Fruit fly (Drosophila melanogaster) whole organism, embryonic: ENCODE results near the gene Smvt.

Source experiments
- Ada2b ChIP-seq: fragments of 200-800 bp; sonication (Bioruptor generic); IDR thresholded peaks from 2 replicates; pipeline ENCODE4 v1.3.6; 2022; ENCODE audit warnings: missing biosample characterization, missing genetic modification characterization
- Antp ChIP-seq: fragments of 200-800 bp; sonication (Bioruptor generic); optimal IDR thresholded peaks from 3 replicates; lab custom pipeline; 2016; ENCODE audit warnings: missing biosample characterization, missing genetic modification characterization
- Asciz ChIP-seq: fragments of 200-800 bp; sonication (Bioruptor generic); optimal IDR thresholded peaks from 2 replicates; lab custom pipeline; 2017; ENCODE audit warnings: missing biosample characterization, mild to moderate bottlenecking, missing genetic modification characterization, missing genetic modification reagents
- Awh ChIP-seq: fragments of 200-800 bp; sonication (Bioruptor generic); IDR thresholded peaks from 2 replicates; pipeline ENCODE4, ENCODE4 v1.3.6; 2022; ENCODE audit warnings: missing biosample characterization, missing genetic modification characterization
- Bdp1 ChIP-seq: fragments of 200-800 bp; sonication (Bioruptor generic); optimal IDR thresholded peaks from 3 replicates; lab custom pipeline; 2016; ENCODE audit warnings: missing biosample characterization, missing genetic modification characterization
- CG12769 ChIP-seq: fragments of 200-800 bp; sonication (Bioruptor generic); optimal IDR thresholded peaks from 2 replicates; lab custom pipeline; 2019; ENCODE audit warnings: missing biosample characterization, mild to moderate bottlenecking, missing genetic modification characterization, moderate library complexity
- CG13123 ChIP-seq: fragments of 200-800 bp; sonication (Bioruptor generic); optimal IDR thresholded peaks from 2 replicates; lab custom pipeline; 2016; ENCODE audit warnings: missing biosample characterization, missing genetic modification characterization
- CG31224 ChIP-seq: fragments of 200-800 bp; sonication (Bioruptor generic); IDR thresholded peaks from 2 replicates; pipeline ENCODE4 v1.3.6; 2022; ENCODE audit warnings: missing biosample characterization, missing genetic modification characterization
- CG32767 ChIP-seq: fragments of 200-800 bp; sonication (Bioruptor generic); IDR thresholded peaks from 2 replicates; pipeline ENCODE4 v1.3.6; 2022; ENCODE audit warnings: missing biosample characterization, missing genetic modification characterization
- CG3281 ChIP-seq: fragments of 200-800 bp; sonication (Bioruptor generic); optimal IDR thresholded peaks from 3 replicates; lab custom pipeline; 2017; ENCODE audit warnings: missing biosample characterization, mild to moderate bottlenecking, missing genetic modification characterization
- CG34376 ChIP-seq: fragments of 200-800 bp; sonication (Bioruptor generic); optimal IDR thresholded peaks from 2 replicates; lab custom pipeline; 2018; ENCODE audit warnings: missing biosample characterization, mild to moderate bottlenecking, missing genetic modification characterization
- CG4820 ChIP-seq: fragments of 200-800 bp; sonication (Bioruptor generic); optimal IDR thresholded peaks from 3 replicates; lab custom pipeline; 2016; ENCODE audit warnings: missing biosample characterization, missing genetic modification characterization
- CG5953 ChIP-seq: fragments of 200-800 bp; sonication (Bioruptor generic); IDR thresholded peaks from 2 replicates; pipeline ENCODE4 v1.3.6; 2022; ENCODE audit warnings: missing biosample characterization, missing genetic modification characterization
- CG6683 ChIP-seq: fragments of 200-800 bp; sonication (Bioruptor generic); optimal IDR thresholded peaks from 2 replicates; lab custom pipeline; 2017; ENCODE audit warnings: missing biosample characterization, mild to moderate bottlenecking, missing genetic modification characterization, missing genetic modification reagents
- CG6689 ChIP-seq: fragments of 200-800 bp; sonication (Bioruptor generic); IDR thresholded peaks from 2 replicates; pipeline ENCODE4 v1.3.6; 2022; ENCODE audit warnings: missing biosample characterization, missing genetic modification characterization
- CG7556 ChIP-seq: fragments of 200-800 bp; sonication (Bioruptor generic); optimal IDR thresholded peaks from 2 replicates; lab custom pipeline; 2017; ENCODE audit warnings: missing biosample characterization, mild to moderate bottlenecking, missing genetic modification characterization
- CG7786 ChIP-seq: fragments of 200-800 bp; sonication (Bioruptor generic); optimal IDR thresholded peaks from 2 replicates; lab custom pipeline; 2016; ENCODE audit warnings: missing biosample characterization, missing genetic modification characterization
- CG8281 ChIP-seq: fragments of 200-800 bp; sonication (Bioruptor generic); optimal IDR thresholded peaks from 2 replicates; lab custom pipeline; 2018; ENCODE audit warnings: missing biosample characterization, mild to moderate bottlenecking, missing genetic modification characterization, moderate library complexity
- CG8478 ChIP-seq: fragments of >200 bp; optimal IDR thresholded peaks from 2 replicates; lab custom pipeline; 2018
- CG8765 ChIP-seq: fragments of 200-800 bp; sonication (Bioruptor generic); IDR thresholded peaks from 2 replicates; pipeline ENCODE4 v1.3.6; 2022; ENCODE audit warnings: missing biosample characterization, missing genetic modification characterization
- CG9215 ChIP-seq: fragments of 200-800 bp; sonication (Bioruptor generic); IDR thresholded peaks from 2 replicates; pipeline ENCODE4 v1.3.6; 2022; ENCODE audit warnings: missing biosample characterization, missing genetic modification characterization
- CoRest ChIP-seq: fragments of 200-800 bp; sonication (Bioruptor generic); optimal IDR thresholded peaks from 3 replicates; lab custom pipeline; 2018; ENCODE audit warnings: missing biosample characterization, mild to moderate bottlenecking, missing genetic modification characterization, moderate library complexity
- Dek ChIP-seq: fragments of 200-800 bp; sonication (Bioruptor generic); optimal IDR thresholded peaks from 3 replicates; lab custom pipeline; 2019; ENCODE audit warnings: missing biosample characterization, mild to moderate bottlenecking, missing genetic modification characterization, moderate library complexity
- Dfd ChIP-seq, 2 experiments: fragments of >200 bp; optimal IDR thresholded peaks; 2 replicates each; lab custom pipeline; 2017; ENCODE audit warnings: missing biosample characterization in 2 of 2, missing genetic modification characterization in 2 of 2
- Dref ChIP-seq: fragments of 200-800 bp; sonication (Bioruptor generic); IDR thresholded peaks from 2 replicates; pipeline ENCODE4 v1.3.6; 2022; ENCODE audit warnings: missing biosample characterization, missing genetic modification characterization
- ERR ChIP-seq: fragments of 200-800 bp; sonication (Bioruptor generic); optimal IDR thresholded peaks from 2 replicates; lab custom pipeline; 2016; ENCODE audit warnings: missing biosample characterization, missing genetic modification characterization
- H15 ChIP-seq: fragments of 200-800 bp; sonication (Bioruptor generic); IDR thresholded peaks from 3 replicates; pipeline ENCODE4 v1.3.6; 2022; ENCODE audit warnings: missing biosample characterization, missing genetic modification characterization
- MBD-R2 ChIP-seq: fragments of 200-800 bp; sonication (Bioruptor generic); IDR thresholded peaks from 2 replicates; pipeline ENCODE4 v1.3.6; 2022; ENCODE audit warnings: missing biosample characterization, missing genetic modification characterization
- Optix ChIP-seq: fragments of 200-800 bp; sonication (Bioruptor generic); IDR thresholded peaks from 3 replicates; pipeline ENCODE4 v1.3.6; 2022; ENCODE audit warnings: missing biosample characterization, missing genetic modification characterization
- Sox102F ChIP-seq: fragments of 200-800 bp; sonication (Bioruptor generic); optimal IDR thresholded peaks from 2 replicates; lab custom pipeline; 2018; ENCODE audit warnings: missing biosample characterization, mild to moderate bottlenecking, missing genetic modification characterization, moderate library complexity
- Xrp1 ChIP-seq: fragments of 200-800 bp; sonication (Bioruptor generic); IDR thresholded peaks from 2 replicates; pipeline ENCODE4 v1.3.6; 2022; ENCODE audit warnings: missing biosample characterization, missing genetic modification characterization
- YL-1 ChIP-seq: fragments of 200-800 bp; sonication (Bioruptor generic); optimal IDR thresholded peaks from 3 replicates; lab custom pipeline; 2017; ENCODE audit warnings: missing biosample characterization, mild to moderate bottlenecking, missing genetic modification characterization
- bsh ChIP-seq, 2 experiments: fragments of 200-800 bp; sonication (Bioruptor generic); optimal IDR thresholded peaks; 2 replicates each; lab custom pipeline; 2017 to 2018; ENCODE audit warnings: mild to moderate bottlenecking in 2 of 2, missing biosample characterization in 2 of 2, missing genetic modification characterization in 2 of 2, moderate library complexity in 1 of 2
- cas ChIP-seq: fragments of 200-800 bp; sonication (Bioruptor generic); IDR thresholded peaks from 2 replicates; pipeline ENCODE4 v1.3.6; 2022; ENCODE audit warnings: missing biosample characterization, missing genetic modification characterization
- chm ChIP-seq: fragments of 200-800 bp; sonication (Bioruptor generic); IDR thresholded peaks from 2 replicates; pipeline ENCODE4 v1.3.6; 2022; ENCODE audit warnings: missing biosample characterization, missing genetic modification characterization
- crp ChIP-seq, 2 experiments: fragments of 200-800 bp; sonication (Bioruptor generic); optimal IDR thresholded peaks; 2 replicates in 1 of 2; 3 replicates in 1 of 2; lab custom pipeline; 2017; ENCODE audit warnings: missing biosample characterization in 2 of 2, missing genetic modification characterization in 2 of 2, mild to moderate bottlenecking in 1 of 2, moderate library complexity in 1 of 2
- eyg ChIP-seq: fragments of 200-800 bp; sonication (Bioruptor generic); optimal IDR thresholded peaks from 3 replicates; lab custom pipeline; 2016; ENCODE audit warnings: missing biosample characterization, missing genetic modification characterization
- gsb ChIP-seq: fragments of 200-800 bp; sonication (Bioruptor generic); IDR thresholded peaks from 2 replicates; pipeline ENCODE4 v1.3.6; 2022; ENCODE audit warnings: missing biosample characterization, missing genetic modification characterization
- jumu ChIP-seq: fragments of 200-800 bp; sonication (Bioruptor generic); optimal IDR thresholded peaks from 3 replicates; lab custom pipeline; 2016; ENCODE audit warnings: missing biosample characterization, missing genetic modification characterization
- mam ChIP-seq: fragments of 200-800 bp; sonication (Bioruptor generic); optimal IDR thresholded peaks from 3 replicates; lab custom pipeline; 2016; ENCODE audit warnings: missing biosample characterization, missing genetic modification characterization
- oc ChIP-seq: fragments of 200-800 bp; sonication (Bioruptor generic); optimal IDR thresholded peaks from 2 replicates; lab custom pipeline; 2018; ENCODE audit warnings: missing biosample characterization, mild to moderate bottlenecking, missing genetic modification characterization, moderate library complexity
- p53 ChIP-seq: fragments of 200-800 bp; sonication (Bioruptor generic); optimal IDR thresholded peaks from 2 replicates; lab custom pipeline; 2016; ENCODE audit warnings: missing biosample characterization, missing genetic modification characterization
- pan ChIP-seq, 4 experiments: fragments of >200 bp in 3 of 4; fragments of 200-800 bp in 1 of 4; sonication (Bioruptor generic) in 1 of 4; optimal IDR thresholded peaks in 3 of 4; IDR thresholded peaks in 1 of 4; 2 replicates each; pipeline versions ENCODE4 v1.3.6 to Lab custom; 2017 to 2022; ENCODE audit warnings: missing biosample characterization in 2 of 4, missing genetic modification characterization in 2 of 4, mixed read lengths in 1 of 4
- prd ChIP-seq, 3 experiments: fragments of >200 bp in 2 of 3; fragments of 200-800 bp in 1 of 3; sonication (Bioruptor generic) in 1 of 3; optimal IDR thresholded peaks in 2 of 3; IDR thresholded peaks in 1 of 3; 2 replicates in 2 of 3; 3 replicates in 1 of 3; pipeline versions ENCODE4 v1.3.6 to Lab custom; 2017 to 2022; ENCODE audit warnings: missing biosample characterization in 1 of 3, missing genetic modification characterization in 1 of 3
- ro ChIP-seq: fragments of 200-800 bp; sonication (Bioruptor generic); IDR thresholded peaks from 2 replicates; pipeline ENCODE4 v1.3.6; 2022; ENCODE audit warnings: missing biosample characterization, missing genetic modification characterization
- row ChIP-seq: fragments of 200-800 bp; sonication (Bioruptor generic); IDR thresholded peaks from 3 replicates; pipeline ENCODE4 v1.3.6; 2022; ENCODE audit warnings: missing biosample characterization, missing genetic modification characterization
- sens-2 ChIP-seq: fragments of 200-800 bp; sonication (Bioruptor generic); IDR thresholded peaks from 2 replicates; pipeline ENCODE4 v1.3.6; 2022; ENCODE audit warnings: missing biosample characterization, missing genetic modification characterization
- slou ChIP-seq: fragments of 200-800 bp; sonication (Bioruptor generic); optimal IDR thresholded peaks from 3 replicates; lab custom pipeline; 2016; ENCODE audit warnings: missing biosample characterization, missing genetic modification characterization
- tgo ChIP-seq: fragments of 200-800 bp; sonication (Bioruptor generic); IDR thresholded peaks from 3 replicates; pipeline ENCODE4 v1.3.6; 2022; ENCODE audit warnings: missing biosample characterization, missing genetic modification characterization
- vnd ChIP-seq: fragments of 200-800 bp; sonication (Bioruptor generic); IDR thresholded peaks from 3 replicates; pipeline ENCODE4 v1.3.6; 2022; ENCODE audit warnings: missing biosample characterization, missing genetic modification characterization; ENCODE audit not compliant: partially characterized antibody

Smvt gene

DNA sequence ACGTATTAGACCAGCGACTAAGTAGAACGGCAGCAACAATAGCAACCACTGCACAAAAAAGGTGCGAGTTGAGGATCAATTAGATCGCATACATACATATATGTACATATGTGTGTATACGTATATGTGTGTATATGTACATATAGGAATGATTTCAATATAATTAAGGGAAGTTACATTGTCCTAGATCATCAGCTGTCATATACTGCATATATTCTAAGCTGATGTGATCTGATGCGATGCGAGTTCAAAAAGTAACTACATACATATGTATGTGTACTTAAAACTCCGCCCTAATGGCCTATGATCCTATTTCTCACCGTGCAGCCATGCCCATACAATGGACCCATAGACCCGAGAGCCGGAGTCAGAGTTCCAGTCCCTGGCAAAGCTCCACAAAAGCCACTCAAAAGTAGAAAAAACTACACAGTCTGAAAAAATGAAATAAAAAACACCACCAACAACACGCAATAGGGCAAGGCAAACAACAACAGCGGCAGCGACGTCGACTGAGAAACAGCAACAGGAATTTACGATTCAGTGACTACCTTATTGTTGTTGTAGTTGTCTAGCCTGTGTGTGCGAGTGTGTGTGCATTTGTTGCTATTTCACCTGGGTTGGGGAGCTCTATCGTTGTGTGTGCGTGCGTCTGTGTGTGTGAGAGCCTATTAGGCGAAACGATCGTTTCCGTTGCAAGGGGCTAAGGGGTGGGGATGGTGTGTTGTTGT is 38.0 kb downstream of the Smvt start (continued):
- no peak for TF ChIP-seq CG5953
- TF ChIP-seq MBD-R2 (GFP tag; lab: Robert Waterston, UW): no peak
- TF ChIP-seq tgo (GFP tag; lab: Robert Waterston, UW): no peak; the same call in 2 of the 3 replicates
- TF ChIP-seq Asciz (GFP tag; lab: Kevin White, UChicago): no peak
- TF ChIP-seq jumu (GFP tag; lab: Kevin White, UChicago): no peak
- no peak for TF ChIP-seq mam (GFP tag; lab: Kevin White, UChicago)
- no peak for TF ChIP-seq eyg
- TF ChIP-seq crp (GFP tag; optimal IDR thresholded peaks at IDR 0.05; lab: Kevin White, UChicago): no peak
- no peak for TF ChIP-seq vnd (GFP tag; lab: Robert Waterston, UW)
- TF ChIP-seq slou (GFP tag; lab: Kevin White, UChicago): no peak
- peak; percentile 28; the same call in 1 of the 2 replicates for TF ChIP-seq Xrp1 (GFP tag; lab: Robert Waterston, UW)
- peak; percentile 3 for TF ChIP-seq CG7786 (GFP tag; lab: Kevin White, UChicago)
- TF ChIP-seq ERR: no peak
- peak; percentile 27 to 59 for TF ChIP-seq bsh (GFP tag; optimal IDR thresholded peaks at IDR 0.05; lab: Kevin White, UChicago)
- TF ChIP-seq Dek (tag; lab: Kevin White, UChicago): peak; percentile 2
- peak; percentile 11 for TF ChIP-seq CoRest (tag; lab: Kevin White, UChicago)
- peak; percentile 38 for TF ChIP-seq CG7556 (GFP tag; lab: Kevin White, UChicago)
- no peak for TF ChIP-seq CG13123 (GFP tag; lab: Kevin White, UChicago)
- no peak for TF ChIP-seq gsb (GFP tag; lab: Robert Waterston, UW)
- no peak for TF ChIP-seq Bdp1 (GFP tag; lab: Kevin White, UChicago)
- no peak for TF ChIP-seq Antp (GFP tag; lab: Kevin White, UChicago)
- no peak for TF ChIP-seq pan (optimal IDR thresholded peaks at IDR 0.05; lab: Kevin White, UChicago)
- TF ChIP-seq pan (GFP tag; optimal IDR thresholded peaks at IDR 0.05 in 1 of 2, IDR thresholded peaks at IDR 0.05 in 1 of 2): no peak
- no peak for TF ChIP-seq CG8281
- TF ChIP-seq H15 (GFP tag; lab: Robert Waterston, UW): no peak
- TF ChIP-seq YL-1 (GFP tag; lab: Kevin White, UChicago): no peak
- TF ChIP-seq cas (GFP tag; lab: Robert Waterston, UW): no peak
- no peak for TF ChIP-seq Optix
- no peak for TF ChIP-seq Dfd (GFP tag; optimal IDR thresholded peaks at IDR 0.05; lab: Kevin White, UChicago)
- no peak for TF ChIP-seq CG12769
- TF ChIP-seq Dref (GFP tag; lab: Robert Waterston, UW): no peak
- peak; percentile 41; the same call in 1 of the 2 replicates for TF ChIP-seq CG9215 (GFP tag; lab: Robert Waterston, UW)
- TF ChIP-seq CG3281 (GFP tag; lab: Kevin White, UChicago): peak; percentile 25
- no peak for TF ChIP-seq CG32767 (GFP tag; lab: Robert Waterston, UW)
- TF ChIP-seq p53 (GFP tag; lab: Kevin White, UChicago): no peak
- TF ChIP-seq CG34376: no peak
- TF ChIP-seq CG8478 (lab: Kevin White, UChicago): no peak
- no peak for TF ChIP-seq CG6683 (GFP tag; lab: Kevin White, UChicago)
- TF ChIP-seq oc: no peak
- no peak for TF ChIP-seq chm (GFP tag; lab: Robert Waterston, UW)
- no peak for TF ChIP-seq Awh
- no peak for TF ChIP-seq ro
- TF ChIP-seq Sox102F: peak; percentile 37
- peak; percentile 51 for TF ChIP-seq CG6689 (GFP tag; lab: Robert Waterston, UW)
- peak; percentile 15 for TF ChIP-seq CG4820 (GFP tag; lab: Kevin White, UChicago)
- TF ChIP-seq CG8765: no peak
- no peak for TF ChIP-seq CG31224
- TF ChIP-seq row: no peak
- TF ChIP-seq sens-2: no peak
- no peak for TF ChIP-seq Ada2b (GFP tag; lab: Robert Waterston, UW)
- no peak for TF ChIP-seq prd (optimal IDR thresholded peaks at IDR 0.05; lab: Kevin White, UChicago)
- peak; percentile 36; the same call in 1 of the 3 replicates for TF ChIP-seq prd (GFP tag; IDR thresholded peaks at IDR 0.05; lab: Robert Waterston, UW)
